Fruit fly (Drosophila melanogaster) whole organism: Measurements from ENCODE around the gene Doa.

Source experiments
- CG8478 ChIP-seq: fragments of >200 bp; optimal IDR thresholded peaks from 2 replicates; lab custom pipeline; 2018; ENCODE audit warnings: inconsistent platforms
- Dll ChIP-seq: fragments of >200 bp; optimal IDR thresholded peaks from 2 replicates; lab custom pipeline; 2017
- EcR ChIP-seq, 2 experiments: fragments of >200 bp; optimal IDR thresholded peaks; 2 replicates each; lab custom pipeline; 2017; ENCODE audit warnings: missing biosample characterization in 2 of 2, missing genetic modification characterization in 2 of 2, missing genetic modification reagents in 2 of 2
- pan ChIP-seq: fragments of >200 bp; optimal IDR thresholded peaks from 2 replicates; lab custom pipeline; 2017
- psq ChIP-seq: fragments of >200 bp; optimal IDR thresholded peaks from 2 replicates; lab custom pipeline; 2017
- usp ChIP-seq: fragments of >200 bp; optimal IDR thresholded peaks from 2 replicates; lab custom pipeline; 2017; ENCODE audit warnings: missing biosample characterization, missing genetic modification characterization, mixed read lengths

The Doa gene

DNA sequence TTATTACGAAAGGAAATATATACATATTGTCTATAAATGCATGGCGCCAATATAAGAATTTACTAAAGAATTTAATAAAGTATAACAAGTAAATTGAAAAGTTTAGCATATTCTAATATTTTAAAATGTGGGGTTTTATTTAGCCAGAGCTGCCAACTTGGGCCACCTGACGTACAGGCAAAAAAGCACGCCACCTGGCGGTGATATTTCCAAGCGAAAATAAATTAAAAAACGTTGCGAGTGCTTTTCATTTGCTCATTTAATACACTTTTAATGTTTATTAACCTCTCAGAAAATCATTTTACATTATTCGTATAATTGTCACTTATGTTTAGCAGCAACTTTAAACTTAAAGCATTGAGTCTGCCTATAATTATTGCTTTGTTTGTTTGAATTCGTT is 17.5 kb upstream of the Doa start:
- TF ChIP-seq EcR (GFP tag; optimal IDR thresholded peaks at IDR 0.05; lab: Kevin White, UChicago) (no peak), Dll (no peak), psq (lab: Kevin White, UChicago) (no peak), pan (lab: Kevin White, UChicago) (no peak), usp (GFP tag; lab: Kevin White, UChicago) (no peak), CG8478 (no peak)

dm6 chr3R:28872605-28873004 is 15.3 kb upstream of the Doa start, which contains the start of gene Nepl17:
Gene Nepl17, plus strand, starts transcription at chr3R:28872905.
- no peak for TF ChIP-seq Dll
- TF ChIP-seq CG8478 = no peak
- no peak for TF ChIP-seq psq (lab: Kevin White, UChicago)
- no peak for TF ChIP-seq usp (GFP tag; lab: Kevin White, UChicago)
- no peak for TF ChIP-seq pan (lab: Kevin White, UChicago)
- TF ChIP-seq EcR (GFP tag; optimal IDR thresholded peaks at IDR 0.05; lab: Kevin White, UChicago) = no peak

DNA sequence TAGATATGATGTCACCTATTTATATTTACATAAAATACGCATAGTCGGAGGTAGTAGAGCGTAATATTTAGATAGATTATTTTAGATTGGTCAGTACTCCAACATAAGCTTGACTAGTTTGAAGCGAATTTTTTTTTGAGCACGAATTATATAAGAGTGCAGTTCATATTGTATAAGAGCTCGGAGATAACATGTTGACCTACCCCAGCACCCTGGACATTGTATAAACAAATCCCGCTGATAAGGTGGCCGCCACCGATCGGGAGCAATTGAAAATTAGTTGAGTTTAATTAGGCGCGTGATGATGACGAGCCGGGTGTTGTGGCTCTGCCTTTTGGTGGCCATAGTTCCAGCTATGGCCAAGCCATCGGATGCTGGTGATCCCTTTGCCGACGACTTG is 12.5 kb upstream of the Doa start, which contains the start of gene Nepl18:
TSS of gene Nepl18 (plus strand) at position 277 of the 400 bp plus-strand sequence.
- TF ChIP-seq pan (lab: Kevin White, UChicago) (no peak), EcR (GFP tag; optimal IDR thresholded peaks at IDR 0.05; lab: Kevin White, UChicago) (no peak), usp (GFP tag; lab: Kevin White, UChicago) (no peak), psq (lab: Kevin White, UChicago) (no peak), CG8478 (no peak), Dll (no peak)

dm6 chr3R:28880066-28880842 is 7.6 kb upstream of the Doa start, which contains the start of the genes Nepl19 and Nepl20:
Gene Nepl19, minus strand, starts transcription at chr3R:28880122.
Gene Nepl20, plus strand, starts transcription at chr3R:28880792.
- no peak for TF ChIP-seq usp (GFP tag; lab: Kevin White, UChicago)
- no peak for TF ChIP-seq psq (lab: Kevin White, UChicago)
- no peak for TF ChIP-seq pan (lab: Kevin White, UChicago)
- no peak for TF ChIP-seq EcR (GFP tag; optimal IDR thresholded peaks at IDR 0.05; lab: Kevin White, UChicago)
- no peak for TF ChIP-seq CG8478
- TF ChIP-seq Dll = no peak

DNA sequence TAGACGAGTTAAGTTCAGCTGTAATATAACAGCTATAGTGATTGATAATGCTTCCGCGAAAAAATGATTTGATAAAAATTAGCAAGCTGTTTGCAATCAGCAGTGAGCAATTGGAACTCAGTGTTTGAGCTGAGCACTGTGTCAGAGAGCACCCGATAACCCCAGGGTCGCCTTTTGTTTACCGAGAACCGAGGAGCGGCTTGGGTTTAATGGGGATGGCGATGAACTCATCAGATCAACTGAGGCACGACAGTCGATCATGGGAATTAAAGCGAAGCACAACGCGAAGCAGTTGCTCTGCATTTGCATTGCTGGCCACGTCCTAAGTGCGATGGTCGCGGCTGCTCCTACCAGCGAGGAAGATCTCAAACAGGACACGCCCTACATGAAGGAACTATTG is 4.4 kb upstream of the Doa start, which contains the start of gene Nepl21:
TSS of gene Nepl21 (plus strand) at position 260 of the 400 bp plus-strand sequence.
- TF ChIP-seq EcR (GFP tag; optimal IDR thresholded peaks at IDR 0.05; lab: Kevin White, UChicago) = no peak
- no peak for TF ChIP-seq pan (lab: Kevin White, UChicago)
- no peak for TF ChIP-seq usp (GFP tag; lab: Kevin White, UChicago)
- no peak for TF ChIP-seq CG8478
- no peak for TF ChIP-seq psq (lab: Kevin White, UChicago)
- TF ChIP-seq Dll = no peak

DNA sequence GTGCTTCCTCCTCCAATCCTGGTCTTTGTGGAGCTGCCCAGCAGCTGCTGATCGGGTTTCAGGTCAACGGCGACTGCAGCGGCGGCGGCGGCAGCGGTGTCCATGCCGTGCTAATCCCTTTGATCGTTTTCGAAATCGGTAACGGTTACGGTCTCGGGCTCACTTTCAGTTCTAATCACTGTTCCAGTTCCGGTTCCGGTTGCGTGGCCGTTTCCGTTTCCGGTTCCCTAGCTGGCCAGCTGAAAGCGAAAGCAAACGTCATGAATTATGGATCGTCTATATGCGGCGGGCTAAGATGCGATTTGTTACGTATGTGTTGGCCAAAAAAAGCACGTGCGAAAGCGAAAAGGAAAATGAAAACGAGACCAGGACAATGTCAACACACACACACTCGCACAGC is 1.1 kb upstream of the Doa start:
- TF ChIP-seq pan (lab: Kevin White, UChicago) = no peak
- TF ChIP-seq Dll = peak; percentile 2

- TF ChIP-seq Dll = no peak
- no peak for TF ChIP-seq psq (lab: Kevin White, UChicago)
- TF ChIP-seq EcR (GFP tag; optimal IDR thresholded peaks at IDR 0.05; lab: Kevin White, UChicago) = peak in 1 of 2 experiments; percentile 88
Observed at dm6 chr3R:28888561-28889426, 921 bp downstream of the Doa start.

- TF ChIP-seq psq (lab: Kevin White, UChicago) (no peak), EcR (GFP tag; optimal IDR thresholded peaks at IDR 0.05; lab: Kevin White, UChicago) (no peak), Dll (no peak), pan (lab: Kevin White, UChicago) (no peak), CG8478 (peak; percentile 71), usp (GFP tag; lab: Kevin White, UChicago) (no peak)
Observed at dm6 chr3R:28889427-28889736, 1.5 kb downstream of the Doa start.

- TF ChIP-seq pan (lab: Kevin White, UChicago) (no peak), Dll (no peak), usp (GFP tag; lab: Kevin White, UChicago) (no peak)
Observed at dm6 chr3R:28891513-28892097, 3.7 kb downstream of the Doa start.

DNA sequence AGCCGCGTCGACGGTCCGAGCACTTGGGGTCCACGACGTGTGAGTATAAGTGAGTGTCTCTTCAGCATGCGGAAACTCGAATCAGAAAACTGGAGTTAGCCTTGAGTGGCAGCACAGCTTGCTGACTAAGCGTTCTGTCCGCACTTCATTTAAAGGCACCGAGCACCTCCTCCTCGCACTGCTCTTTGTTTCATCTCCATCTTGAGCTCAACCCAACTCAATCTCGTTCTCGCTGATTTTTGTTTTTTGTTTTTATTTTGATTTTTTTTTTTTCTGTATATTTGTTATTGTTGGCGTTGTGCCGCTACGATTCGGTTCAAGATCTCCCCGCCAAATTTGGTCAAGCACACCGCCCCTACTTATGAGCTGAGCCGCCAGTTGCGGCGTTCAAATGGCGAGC is 7.1 kb downstream of the Doa start:
- TF ChIP-seq psq (lab: Kevin White, UChicago) = no peak

DNA sequence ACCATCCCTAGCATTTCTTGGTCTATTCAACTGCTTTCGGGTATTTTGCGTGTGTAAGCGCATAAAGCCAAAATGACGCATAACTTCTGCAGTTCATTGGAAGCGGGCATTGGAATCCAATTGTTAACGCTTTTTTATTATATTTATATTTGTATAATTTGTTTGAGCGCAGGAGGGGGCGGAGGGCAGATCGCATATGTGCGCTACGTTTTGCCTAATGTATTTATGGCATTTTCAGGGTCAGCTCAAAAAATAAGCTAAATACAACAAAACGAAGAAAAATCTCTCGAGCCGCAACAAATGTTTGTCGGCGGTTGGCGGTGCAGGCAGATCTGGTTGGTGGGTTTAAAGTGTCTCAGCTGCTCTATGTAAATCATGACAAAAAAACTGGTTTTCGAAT is 10.0 kb downstream of the Doa start:
- TF ChIP-seq psq (lab: Kevin White, UChicago) = no peak
- no peak for TF ChIP-seq Dll
- TF ChIP-seq CG8478 = no peak
- TF ChIP-seq EcR (GFP tag; optimal IDR thresholded peaks at IDR 0.05; lab: Kevin White, UChicago) = no peak
- TF ChIP-seq pan (lab: Kevin White, UChicago) = no peak
- TF ChIP-seq usp (GFP tag; lab: Kevin White, UChicago) = no peak

DNA sequence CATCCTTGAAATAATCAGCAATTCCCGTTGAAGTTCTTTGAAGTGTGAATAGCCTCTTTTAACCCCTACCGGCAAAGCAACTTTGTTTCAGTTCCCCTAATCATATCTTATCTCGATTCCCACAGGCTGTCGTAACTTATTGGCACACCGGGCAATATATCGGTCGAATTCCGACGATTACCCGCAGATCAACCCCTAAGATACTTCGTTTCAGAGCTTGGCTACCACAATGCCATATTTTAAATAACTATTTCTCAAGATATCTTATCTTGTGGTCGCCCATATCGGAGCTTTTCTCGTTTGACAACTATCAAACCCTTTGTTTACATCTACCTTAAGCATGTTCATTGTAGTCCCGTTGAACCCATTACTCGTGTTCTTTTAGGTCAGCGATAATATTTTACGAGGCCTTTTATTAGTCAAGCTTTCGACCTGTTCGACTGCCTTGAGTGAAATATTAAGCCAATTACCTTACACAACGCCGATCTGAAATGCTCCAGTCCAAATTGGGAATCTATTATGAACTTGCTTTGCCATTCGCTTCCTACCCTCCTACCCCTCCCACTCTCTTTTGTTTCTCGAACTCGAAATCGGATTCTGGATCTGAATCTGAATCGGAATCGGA is 11.2 kb downstream of the Doa start:
- TF ChIP-seq psq (lab: Kevin White, UChicago) (no peak), Dll (no peak), pan (lab: Kevin White, UChicago) (peak; percentile 20), EcR (GFP tag; optimal IDR thresholded peaks at IDR 0.05; lab: Kevin White, UChicago) (no peak), usp (GFP tag; lab: Kevin White, UChicago) (no peak), CG8478 (no peak)
